Worm (Caenorhabditis elegans) whole organism, midembryonic: ENCODE measurements around the gene F54D5.23.
A peak's percentile ranks its signal among the peaks of the same experiment; 100 is the strongest.

Experiments
- T22C8.4 ChIP-seq: fragments of 200-800 bp; sonication (Bioruptor generic); IDR thresholded peaks from 2 replicates; pipeline ENCODE4 v1.3.6; 2022; ENCODE audit warnings: missing genetic modification characterization, missing compliant biosample characterization
- cog-1 ChIP-seq: sonication (generic microtip); optimal IDR thresholded peaks from 2 replicates; lab custom pipeline; 2016; ENCODE audit warnings: missing genetic modification characterization, missing compliant biosample characterization
- flt-1 ChIP-seq: fragments of 200-800 bp; sonication (Bioruptor generic); IDR thresholded peaks from 2 replicates; pipeline ENCODE4 v1.3.6; 2022; ENCODE audit warnings: missing genetic modification characterization, missing compliant biosample characterization
- klf-2 ChIP-seq: fragments of 200-800 bp; sonication (Bioruptor generic); conservative IDR thresholded peaks from 2 replicates; pipeline ENCODE4 v1.3.6; 2022; ENCODE audit warnings: missing genetic modification reagents, missing genetic modification characterization, missing compliant biosample characterization
- med-1 ChIP-seq: sonication (generic microtip); optimal IDR thresholded peaks from 2 replicates; lab custom pipeline; 2017; ENCODE audit warnings: missing genetic modification characterization, mild to moderate bottlenecking, missing compliant biosample characterization, antibody characterized with exemption, missing genetic modification reagents; ENCODE audit not compliant: insufficient read depth
- ref-1 ChIP-seq: fragments of 200-800 bp; sonication (Bioruptor generic); conservative IDR thresholded peaks from 2 replicates; pipeline ENCODE4 v1.3.6; 2022; ENCODE audit warnings: missing genetic modification reagents, missing genetic modification characterization, missing compliant biosample characterization
- tab-1 ChIP-seq: fragments of 200-800 bp; sonication (Bioruptor generic); IDR thresholded peaks from 2 replicates; pipeline ENCODE4 v1.3.6; 2022; ENCODE audit warnings: missing genetic modification characterization, missing compliant biosample characterization
- ztf-23 ChIP-seq: fragments of 200-800 bp; sonication (Bioruptor generic); IDR thresholded peaks from 2 replicates; pipeline ENCODE4 v1.3.6; 2022; ENCODE audit warnings: missing genetic modification reagents, missing genetic modification characterization, missing compliant biosample characterization
- ztf-29 ChIP-seq: fragments of 200-800 bp; sonication (Bioruptor generic); IDR thresholded peaks from 2 replicates; pipeline ENCODE4 v1.3.6; 2022; ENCODE audit warnings: missing genetic modification reagents, missing genetic modification characterization, missing compliant biosample characterization

The F54D5.23 gene

ce11 chrII:11547254-11547687, 21.8 kb downstream of the F54D5.23 start, which contains the start of gene F54D5.7:
Gene F54D5.7, plus strand, starts transcription at chrII:11547517.
- 0 out of 2 replicates have a peak, but pooled peaks have one; percentile 13 for TF ChIP-seq flt-1 (GFP tag; lab: Robert Waterston, UW)
- no peak for TF ChIP-seq med-1 (GFP tag; lab: Kevin White, UChicago)

- TF ChIP-seq klf-2 (GFP tag; lab: Robert Waterston, UW): no peak
- TF ChIP-seq ref-1 (GFP tag; lab: Robert Waterston, UW): no peak
- TF ChIP-seq cog-1 (tag; lab: Kevin White, UChicago): no peak
Observed at ce11 chrII:11545952-11546325, 23.1 kb downstream of the F54D5.23 start.

DNA sequence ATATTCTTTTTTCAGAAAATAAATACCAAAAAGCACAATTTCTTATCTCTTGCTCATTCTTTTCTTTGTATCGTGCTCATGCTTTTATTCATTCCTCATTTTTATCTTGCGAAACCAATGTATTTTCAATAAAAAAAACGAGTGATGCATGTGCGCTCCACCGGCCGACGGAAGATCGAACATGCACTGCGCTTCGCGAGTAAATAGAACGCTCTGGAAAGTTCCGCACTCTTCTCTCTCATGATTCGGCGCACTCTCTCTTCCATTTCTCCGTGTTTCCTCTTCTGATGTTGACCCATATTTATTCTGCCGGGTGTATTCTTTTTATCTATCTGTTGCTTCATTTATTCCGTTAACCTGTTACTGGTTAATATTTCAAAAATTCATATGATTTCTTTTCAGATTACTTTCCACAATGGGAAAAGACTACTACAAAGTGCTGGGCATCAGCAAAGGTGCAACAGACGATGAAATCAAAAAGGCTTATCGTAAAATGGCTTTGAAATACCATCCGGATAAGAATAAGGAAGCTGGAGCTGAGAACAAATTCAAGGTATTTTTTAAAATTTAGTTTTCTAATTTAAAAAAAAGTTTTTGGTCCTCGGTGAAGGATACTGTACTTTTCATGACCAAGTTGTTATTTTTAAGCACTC, 23.7 kb downstream of the F54D5.23 start, which contains the start of gene dnj-13:
dnj-13 (plus strand) TSS at position 403 of the 653 bp plus-strand sequence.
- TF ChIP-seq ztf-23 (peak; percentile 76), ztf-29 (GFP tag; lab: Robert Waterston, UW) (no peak), klf-2 (GFP tag; lab: Robert Waterston, UW) (no peak), T22C8.4 (GFP tag; lab: Robert Waterston, UW) (peak; percentile 49; the same call in 1 of the 2 replicates), cog-1 (tag; lab: Kevin White, UChicago) (peak; percentile 88), tab-1 (GFP tag; lab: Robert Waterston, UW) (peak; percentile 49; the same call in 1 of the 2 replicates), med-1 (GFP tag; lab: Kevin White, UChicago) (no peak), flt-1 (GFP tag; lab: Robert Waterston, UW) (peak; percentile 87), ref-1 (GFP tag; lab: Robert Waterston, UW) (no peak)

ce11 chrII:11544714-11545113, 24.4 kb downstream of the F54D5.23 start, which contains the start of gene F54D5.9:
Gene F54D5.9, minus strand, starts transcription at chrII:11544828.
- TF ChIP-seq ztf-29 (GFP tag; lab: Robert Waterston, UW) (no peak), ref-1 (GFP tag; lab: Robert Waterston, UW) (no peak), cog-1 (tag; lab: Kevin White, UChicago) (no peak), ztf-23 (no peak), klf-2 (GFP tag; lab: Robert Waterston, UW) (no peak), T22C8.4 (GFP tag; lab: Robert Waterston, UW) (no peak), med-1 (GFP tag; lab: Kevin White, UChicago) (no peak), tab-1 (GFP tag; lab: Robert Waterston, UW) (no peak), flt-1 (GFP tag; lab: Robert Waterston, UW) (no peak)

DNA sequence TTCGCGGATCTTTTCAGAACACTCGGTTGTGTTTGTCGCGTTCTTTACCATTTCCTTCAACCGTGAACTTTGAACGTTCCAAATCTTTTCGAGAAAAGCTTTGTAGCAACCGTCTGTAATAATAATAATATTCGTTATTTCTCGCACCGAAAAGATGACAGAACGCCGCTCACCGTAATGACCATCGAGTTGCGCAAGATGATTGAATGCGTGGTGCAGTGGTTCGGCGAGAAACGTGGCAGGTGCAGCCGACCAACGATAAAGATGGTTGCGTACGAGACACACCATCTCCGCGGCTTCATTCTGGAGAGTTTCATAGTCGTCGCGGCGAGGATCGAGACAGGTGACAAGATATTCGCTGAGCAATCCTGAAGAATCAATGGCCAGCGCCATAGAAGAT, 26.1 kb downstream of the F54D5.23 start:
- no peak for TF ChIP-seq klf-2 (GFP tag; lab: Robert Waterston, UW)
- TF ChIP-seq med-1 (GFP tag; lab: Kevin White, UChicago): no peak
- no peak for TF ChIP-seq T22C8.4 (GFP tag; lab: Robert Waterston, UW)
- no peak for TF ChIP-seq flt-1 (GFP tag; lab: Robert Waterston, UW)
- TF ChIP-seq ztf-23: no peak
- no peak for TF ChIP-seq tab-1 (GFP tag; lab: Robert Waterston, UW)
- no peak for TF ChIP-seq ref-1 (GFP tag; lab: Robert Waterston, UW)
- no peak for TF ChIP-seq cog-1 (tag; lab: Kevin White, UChicago)
- TF ChIP-seq ztf-29 (GFP tag; lab: Robert Waterston, UW): no peak

DNA sequence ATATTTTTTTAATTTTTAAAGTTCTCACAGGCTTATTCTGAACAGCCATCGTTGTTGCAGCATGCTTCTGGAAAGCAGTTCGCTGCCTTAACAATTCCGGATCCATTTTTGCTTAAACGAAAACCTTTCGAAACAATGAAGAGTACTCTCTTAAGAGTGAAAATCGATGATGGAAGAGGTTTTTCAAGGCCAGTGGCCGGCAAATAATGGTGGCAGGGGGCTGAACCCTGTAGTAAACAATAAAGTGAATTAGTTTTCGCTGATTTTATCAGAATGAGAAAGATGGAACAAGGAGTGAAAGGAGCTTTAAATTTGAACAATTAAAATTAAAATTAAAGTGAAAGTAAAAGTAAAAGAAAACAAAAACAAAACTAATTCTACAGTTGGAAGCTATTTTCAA, 26.7 kb downstream of the F54D5.23 start, which contains the start of gene gtf-2E2:
gtf-2E2 (minus strand) TSS at position 111 of the 400 bp plus-strand sequence.
- TF ChIP-seq T22C8.4 (GFP tag; lab: Robert Waterston, UW) (peak; percentile 62), ztf-23 (no peak)

ce11 chrII:11538741-11539140, 30.3 kb downstream of the F54D5.23 start, which contains the start of gene Y62F5A.9:
Gene Y62F5A.9, minus strand, starts transcription at chrII:11538841.
- no peak for TF ChIP-seq ztf-23
- TF ChIP-seq tab-1 (GFP tag; lab: Robert Waterston, UW): no peak
- no peak for TF ChIP-seq cog-1 (tag; lab: Kevin White, UChicago)
- no peak for TF ChIP-seq ztf-29 (GFP tag; lab: Robert Waterston, UW)
- no peak for TF ChIP-seq med-1 (GFP tag; lab: Kevin White, UChicago)
- TF ChIP-seq ref-1 (GFP tag; lab: Robert Waterston, UW): no peak
- TF ChIP-seq klf-2 (GFP tag; lab: Robert Waterston, UW): no peak
- no peak for TF ChIP-seq flt-1 (GFP tag; lab: Robert Waterston, UW)
- no peak for TF ChIP-seq T22C8.4 (GFP tag; lab: Robert Waterston, UW)

- no peak for TF ChIP-seq med-1 (GFP tag; lab: Kevin White, UChicago)
- no peak for TF ChIP-seq klf-2 (GFP tag; lab: Robert Waterston, UW)
- no peak for TF ChIP-seq ztf-29 (GFP tag; lab: Robert Waterston, UW)
- peak; percentile 76 for TF ChIP-seq flt-1 (GFP tag; lab: Robert Waterston, UW)
- TF ChIP-seq ztf-23: no peak
- TF ChIP-seq T22C8.4 (GFP tag; lab: Robert Waterston, UW): peak; percentile 45; the same call in 1 of the 2 replicates
- TF ChIP-seq tab-1 (GFP tag; lab: Robert Waterston, UW): no peak; the same call in 1 of the 2 replicates
Observed at ce11 chrII:11537606-11538016, 31.5 kb downstream of the F54D5.23 start.

DNA sequence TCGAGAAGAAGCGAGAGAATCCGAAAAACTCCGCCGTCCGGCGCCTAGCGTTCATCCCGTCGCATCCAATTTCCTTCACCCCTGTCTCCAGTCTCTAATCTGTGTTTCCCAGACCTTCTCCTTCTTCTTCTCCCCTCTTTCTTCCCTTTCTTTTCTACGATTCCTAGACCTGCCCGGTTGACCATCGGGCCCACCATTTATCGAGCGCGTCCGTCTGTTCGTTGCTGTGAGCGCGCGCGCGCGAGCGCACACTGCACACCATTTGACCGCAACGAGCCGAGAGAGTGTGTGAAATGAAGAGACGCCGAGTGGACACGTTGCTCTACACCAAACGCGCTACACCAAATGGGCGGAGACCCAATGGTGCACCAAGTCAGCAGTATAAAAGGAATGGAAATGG, 32.0 kb downstream of the F54D5.23 start:
- TF ChIP-seq ztf-23 (0 out of 2 replicates have a peak, but pooled peaks have one; percentile 18), klf-2 (GFP tag; lab: Robert Waterston, UW) (no peak)

DNA sequence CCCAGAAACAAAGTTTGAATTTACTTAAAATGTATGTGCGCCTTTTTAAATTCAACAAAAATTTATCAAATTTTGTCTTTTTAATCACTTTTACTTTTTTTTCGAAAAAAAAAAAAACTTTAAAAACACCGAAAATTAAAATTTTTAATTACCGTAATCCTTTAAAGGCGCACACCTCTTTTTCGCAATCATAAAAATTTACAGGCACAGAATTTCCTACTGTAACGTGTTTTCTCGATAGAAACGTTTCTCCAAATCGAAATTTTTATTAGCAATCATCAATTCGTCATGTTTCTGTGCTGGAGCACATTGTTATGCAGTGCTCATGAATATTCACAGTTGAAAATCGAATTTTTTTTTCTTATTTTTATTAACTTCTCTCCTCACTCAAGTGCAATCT, 32.6 kb downstream of the F54D5.23 start:
- no peak for TF ChIP-seq ref-1 (GFP tag; lab: Robert Waterston, UW)
- TF ChIP-seq tab-1 (GFP tag; lab: Robert Waterston, UW): no peak
- no peak for TF ChIP-seq ztf-29 (GFP tag; lab: Robert Waterston, UW)
- no peak for TF ChIP-seq med-1 (GFP tag; lab: Kevin White, UChicago)
- no peak for TF ChIP-seq ztf-23
- TF ChIP-seq flt-1 (GFP tag; lab: Robert Waterston, UW): no peak
- no peak for TF ChIP-seq T22C8.4 (GFP tag; lab: Robert Waterston, UW)
- no peak for TF ChIP-seq klf-2 (GFP tag; lab: Robert Waterston, UW)
- TF ChIP-seq cog-1 (tag; lab: Kevin White, UChicago): no peak
